Worm (Caenorhabditis elegans): Measurements from ENCODE around the gene ilys-6.

DNA sequence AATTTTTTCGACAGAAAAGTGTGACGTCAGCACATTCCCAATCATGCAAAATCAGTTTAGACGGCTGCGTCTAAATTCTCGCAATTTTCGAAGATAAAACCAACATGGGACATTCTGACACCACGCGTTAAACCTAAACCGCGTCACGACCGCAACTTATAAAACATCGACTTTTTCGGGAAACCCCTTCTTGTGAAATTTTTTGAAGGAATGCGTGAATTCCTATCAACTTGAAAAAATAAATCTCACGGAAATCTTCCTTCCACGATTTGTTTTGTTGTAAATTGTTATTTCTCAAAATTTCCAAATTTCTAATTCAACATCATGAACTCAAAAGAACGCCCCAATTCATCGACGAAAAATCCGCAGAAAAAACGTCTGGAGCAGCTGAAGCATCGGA lies 23.5 kb downstream of the ilys-6 start, which contains the start of gene F35F11.2:
- TF ChIP-seq lir-3 (tag; optimal IDR thresholded peaks at IDR 0.05) (no peak), nhr-77 (tag; optimal IDR thresholded peaks at IDR 0.05) (no peak), snpc-4 (tag; optimal IDR thresholded peaks at IDR 0.05) (no peak), F26F4.8 (GFP tag; conservative IDR thresholded peaks at IDR 0.05) (no peak), nhr-76 (tag; optimal IDR thresholded peaks at IDR 0.05) (no peak), egl-43 (GFP tag; IDR thresholded peaks at IDR 0.05) (no peak), dmd-8 (GFP tag; IDR thresholded peaks at IDR 0.05) (no peak), egl-27 (tag; optimal IDR thresholded peaks at IDR 0.05) (no peak), skn-1 (tag; optimal IDR thresholded peaks at IDR 0.05) (no peak), aha-1 (tag) (no peak), hmg-1.1 (GFP tag; IDR thresholded peaks at IDR 0.05) (no peak)
